Fruit fly (Drosophila melanogaster) whole organism: ENCODE measurements around the gene TTLL4B.

Experiments
- Dll ChIP-seq: fragments of >200 bp; optimal IDR thresholded peaks from 2 replicates; lab custom pipeline; 2017
- pan ChIP-seq: fragments of >200 bp; optimal IDR thresholded peaks from 2 replicates; lab custom pipeline; 2017
- psq ChIP-seq: fragments of >200 bp; optimal IDR thresholded peaks from 2 replicates; lab custom pipeline; 2017
- usp ChIP-seq: fragments of >200 bp; optimal IDR thresholded peaks from 2 replicates; lab custom pipeline; 2017; ENCODE audit warnings: missing biosample characterization, missing genetic modification characterization, mixed read lengths

DNA sequence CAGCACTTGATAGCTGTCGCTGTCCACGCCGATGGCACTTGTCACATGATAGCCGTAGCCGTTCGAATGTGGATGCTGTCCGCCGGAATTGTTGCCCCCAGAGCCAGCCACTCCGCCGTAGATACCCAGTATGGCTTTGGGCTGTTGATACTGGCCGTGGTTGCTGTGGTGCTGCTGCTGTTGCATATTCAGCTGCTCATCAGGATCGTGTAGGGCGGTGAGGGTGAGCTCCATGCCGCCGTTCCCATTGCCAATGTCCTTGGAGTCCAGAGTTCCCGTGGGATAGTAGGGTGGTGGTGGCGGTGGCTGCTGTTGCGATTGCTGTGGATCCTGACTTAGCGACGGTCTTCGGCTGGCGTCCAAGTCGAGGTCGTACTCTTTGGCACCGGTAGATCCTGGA lies 54.4 kb downstream of the TTLL4B start:
- TF ChIP-seq pan (lab: Kevin White, UChicago): no peak
- no peak for TF ChIP-seq Dll (lab: Kevin White, UChicago)
- TF ChIP-seq psq: no peak
- TF ChIP-seq usp (GFP tag; lab: Kevin White, UChicago): no peak
